Worm (Caenorhabditis elegans) whole organism, L1 larva: ENCODE results near the gene apd-3.
"Not testable (repeated sequence)": the region's sequence is repeated elsewhere in the genome, so short reads cannot be mapped to it uniquely, and the experiment has no call there.

ENCODE experiments used
- ama-1 ChIP-seq: fragments of 150-350 bp; optimal IDR thresholded peaks from 2 replicates; lab custom pipeline; 2014
- egl-27 ChIP-seq, 2 experiments: fragments of 150-350 bp in 1 of 2; sonication (generic microtip); optimal IDR thresholded peaks; 3 replicates each; lab custom pipeline; 2017 to 2018; ENCODE audit warnings: missing biosample characterization in 2 of 2, missing genetic modification characterization in 2 of 2, missing genetic modification reagents in 2 of 2
- elt-3 ChIP-seq, 6 experiments: fragments of 150-350 bp in 1 of 6; sonication (generic microtip); optimal IDR thresholded peaks; 2 replicates each; lab custom pipeline; 2017 to 2018; ENCODE audit warnings: missing biosample characterization in 6 of 6, missing genetic modification characterization in 6 of 6, inconsistent platforms in 1 of 6
- lin-13 ChIP-seq: fragments of 150-350 bp; optimal IDR thresholded peaks from 2 replicates; lab custom pipeline; 2014; ENCODE audit warnings: missing biosample characterization, missing genetic modification reagents, missing genetic modification characterization
- mdl-1 ChIP-seq, 2 experiments: fragments of 150-350 bp; optimal IDR thresholded peaks; 2 replicates each; lab custom pipeline; 2014 to 2017; ENCODE audit warnings: missing biosample characterization in 2 of 2, missing genetic modification characterization in 2 of 2, inconsistent platforms in 1 of 2
- nhr-28 ChIP-seq: fragments of 150-350 bp; optimal IDR thresholded peaks from 2 replicates; lab custom pipeline; 2014; ENCODE audit warnings: missing biosample characterization, missing genetic modification characterization
- nhr-76 ChIP-seq: sonication (generic microtip); optimal IDR thresholded peaks from 2 replicates; lab custom pipeline; 2017; ENCODE audit warnings: missing biosample characterization, missing genetic modification characterization
- skn-1 ChIP-seq: fragments of 150-350 bp; optimal IDR thresholded peaks from 2 replicates; lab custom pipeline; 2014; ENCODE audit warnings: missing biosample characterization, missing genetic modification characterization
- zag-1 ChIP-seq: fragments of 150-350 bp; optimal IDR thresholded peaks from 2 replicates; lab custom pipeline; 2014; ENCODE audit warnings: missing biosample characterization, missing genetic modification characterization

ce11 chrII:3567576-3567975 lies 21.3 kb upstream of the apd-3 start:
- TF ChIP-seq skn-1 (tag; lab: Kevin White, UChicago); ama-1 (lab: Kevin White, UChicago); nhr-28 (tag; lab: Kevin White, UChicago); zag-1; elt-3 (tag; optimal IDR thresholded peaks at IDR 0.05; lab: Kevin White, UChicago); lin-13; nhr-76 (tag; lab: Kevin White, UChicago); egl-27 (tag; optimal IDR thresholded peaks at IDR 0.05; lab: Kevin White, UChicago); mdl-1 (tag; optimal IDR thresholded peaks at IDR 0.05; lab: Kevin White, UChicago): not testable (repeated sequence)
